Fruit fly (Drosophila melanogaster): ENCODE results near the gene betaTub65B.

DNA sequence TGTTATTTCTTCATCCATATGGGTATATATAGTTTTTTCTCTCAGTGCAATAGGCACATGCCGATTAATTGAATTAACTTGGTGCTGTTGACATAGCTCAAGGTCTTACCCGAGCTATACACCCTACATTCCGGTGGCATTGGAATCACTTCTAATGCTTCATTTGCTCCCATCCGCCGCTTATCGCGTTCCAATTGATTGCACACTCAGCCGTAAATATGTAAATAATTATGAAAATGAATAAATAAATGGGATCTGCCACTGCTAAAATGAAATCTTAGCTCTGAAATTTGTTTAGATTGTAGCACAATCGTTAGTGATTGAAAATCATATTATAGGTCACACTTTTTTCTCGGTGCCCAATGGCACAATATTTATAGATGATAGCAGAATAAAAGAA lies 13.6 kb upstream of the betaTub65B start:
- TF ChIP-seq CG8478 (optimal IDR thresholded peaks at IDR 0.05), result no peak
- no peak for TF ChIP-seq CTCF (optimal IDR thresholded peaks at IDR 0.05)
